Worm (Caenorhabditis elegans): ENCODE measurements around the gene C07A12.2.

DNA sequence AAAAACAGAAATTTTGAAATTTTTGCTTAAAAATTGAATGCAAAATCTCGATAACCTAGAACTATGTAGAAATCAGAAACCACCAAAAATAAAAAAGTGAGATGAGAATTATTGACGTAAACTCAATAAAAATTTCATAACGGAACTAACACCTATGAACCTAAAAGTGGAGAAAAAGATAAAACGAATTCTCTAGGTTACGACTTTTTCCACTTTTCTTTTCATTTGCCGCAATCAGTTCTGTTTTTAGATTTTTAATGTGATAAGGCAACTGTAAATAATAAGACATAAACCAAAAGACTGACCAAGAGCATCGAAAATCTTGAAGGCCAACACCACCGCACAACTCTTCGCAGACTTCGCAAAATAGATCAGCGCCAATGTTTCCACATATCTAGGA, 42.6 kb upstream of the C07A12.2 start:
- TF ChIP-seq ama-1 (optimal IDR thresholded peaks at IDR 0.05) (no peak), F13C5.2 (tag; optimal IDR thresholded peaks at IDR 0.05) (no peak), tbx-37 (GFP tag; conservative IDR thresholded peaks at IDR 0.05) (no peak), scrt-1 (GFP tag; IDR thresholded peaks at IDR 0.05) (no peak), ets-7 (tag; optimal IDR thresholded peaks at IDR 0.05) (no peak)
